Fruit fly (Drosophila melanogaster) whole organism, wandering third instar larva: ENCODE results near the gene mRpL49.

Experiments used
- Abd-B ChIP-seq: fragments of >200 bp; optimal IDR thresholded peaks from 2 replicates; lab custom pipeline; 2017; ENCODE audit warnings: missing biosample characterization, missing genetic modification characterization
- CG32264 ChIP-seq: fragments of 200-800 bp; sonication (Bioruptor generic); optimal IDR thresholded peaks from 2 replicates; lab custom pipeline; 2016; ENCODE audit warnings: missing biosample characterization, missing genetic modification characterization
- Dfd ChIP-seq: fragments of >200 bp; optimal IDR thresholded peaks from 2 replicates; lab custom pipeline; 2017; ENCODE audit warnings: missing biosample characterization, missing genetic modification characterization
- GATAd ChIP-seq: sonication (Bioruptor generic); optimal IDR thresholded peaks from 2 replicates; lab custom pipeline; 2016; ENCODE audit warnings: missing biosample characterization, missing genetic modification characterization
- Hnf4 ChIP-seq: fragments of 200-800 bp; sonication (Bioruptor generic); optimal IDR thresholded peaks from 2 replicates; lab custom pipeline; 2016; ENCODE audit warnings: missing biosample characterization, mild to moderate bottlenecking, missing genetic modification characterization
- Mio ChIP-seq: sonication (Bioruptor generic); optimal IDR thresholded peaks from 2 replicates; lab custom pipeline; 2016; ENCODE audit warnings: missing biosample characterization, missing genetic modification characterization
- Myc ChIP-seq: fragments of >200 bp; optimal IDR thresholded peaks from 2 replicates; lab custom pipeline; 2017
- N ChIP-seq: fragments of >200 bp; optimal IDR thresholded peaks from 2 replicates; lab custom pipeline; 2018; ENCODE audit warnings: missing biosample characterization, missing external identifiers, missing genetic modification characterization
- OdsH ChIP-seq: fragments of 200-800 bp; sonication (Bioruptor generic); optimal IDR thresholded peaks from 2 replicates; lab custom pipeline; 2016; ENCODE audit warnings: missing biosample characterization, mild to moderate bottlenecking, missing genetic modification characterization
- Rel ChIP-seq, 2 experiments: fragments of 200-800 bp; sonication (Bioruptor generic) in 1 of 2; optimal IDR thresholded peaks; 2 replicates in 1 of 2; 3 replicates in 1 of 2; lab custom pipeline; 2016 to 2019; ENCODE audit warnings: mild to moderate bottlenecking in 2 of 2, missing biosample characterization in 2 of 2, missing genetic modification characterization in 2 of 2, moderate library complexity in 1 of 2
- Sp1 ChIP-seq: fragments of 200-800 bp; sonication (Bioruptor generic); optimal IDR thresholded peaks from 3 replicates; lab custom pipeline; 2019; ENCODE audit warnings: missing biosample characterization, mild to moderate bottlenecking, missing genetic modification characterization, moderate library complexity
- brk ChIP-seq: fragments of 200-800 bp; sonication (Bioruptor generic); optimal IDR thresholded peaks from 2 replicates; lab custom pipeline; 2016; ENCODE audit warnings: missing biosample characterization, mild to moderate bottlenecking, missing genetic modification characterization
- dmrt93B ChIP-seq: fragments of 200-800 bp; sonication (Bioruptor generic); optimal IDR thresholded peaks from 2 replicates; lab custom pipeline; 2018; ENCODE audit warnings: missing biosample characterization, mild to moderate bottlenecking, missing genetic modification characterization
- dsf ChIP-seq: sonication (Bioruptor generic); optimal IDR thresholded peaks from 2 replicates; lab custom pipeline; 2016; ENCODE audit warnings: missing biosample characterization, missing genetic modification characterization, borderline replicate concordance
- ey ChIP-seq: fragments of 200-800 bp; sonication (Bioruptor generic); optimal IDR thresholded peaks from 2 replicates; lab custom pipeline; 2016; ENCODE audit warnings: missing biosample characterization, missing genetic modification characterization
- foxo ChIP-seq, 2 experiments: fragments of 200-800 bp; sonication (Bioruptor generic); optimal IDR thresholded peaks; 2 replicates in 1 of 2; 3 replicates in 1 of 2; lab custom pipeline; 2016 to 2017; ENCODE audit warnings: missing biosample characterization in 2 of 2, missing genetic modification characterization in 2 of 2
- h ChIP-seq: fragments of 200-800 bp; sonication (Bioruptor generic); optimal IDR thresholded peaks from 3 replicates; lab custom pipeline; 2016; ENCODE audit warnings: missing biosample characterization, mild to moderate bottlenecking, missing genetic modification characterization
- jim ChIP-seq: fragments of 175-275, 200-325 bp; sonication (Bioruptor generic); optimal IDR thresholded peaks from 2 replicates; lab custom pipeline; 2016; ENCODE audit warnings: missing biosample characterization, mild to moderate bottlenecking, missing genetic modification characterization
- pan ChIP-seq: fragments of >200 bp; optimal IDR thresholded peaks from 2 replicates; lab custom pipeline; 2017
- psq ChIP-seq: fragments of 200-800 bp; sonication (Bioruptor generic); optimal IDR thresholded peaks from 3 replicates; lab custom pipeline; 2017; ENCODE audit warnings: missing biosample characterization, mild to moderate bottlenecking, missing genetic modification characterization, moderate library complexity
- rgr ChIP-seq: fragments of 200-800 bp; sonication (Bioruptor generic); optimal IDR thresholded peaks from 3 replicates; lab custom pipeline; 2016; ENCODE audit warnings: missing biosample characterization, mild to moderate bottlenecking, missing genetic modification characterization
- sage ChIP-seq: fragments of 200-800 bp; sonication (Bioruptor generic); optimal IDR thresholded peaks from 2 replicates; lab custom pipeline; 2016; ENCODE audit warnings: missing biosample characterization, mild to moderate bottlenecking, missing genetic modification characterization
- usp ChIP-seq: fragments of >200 bp; optimal IDR thresholded peaks from 2 replicates; lab custom pipeline; 2017; ENCODE audit warnings: missing biosample characterization, missing genetic modification characterization
- woc ChIP-seq: sonication (Bioruptor generic); optimal IDR thresholded peaks from 2 replicates; lab custom pipeline; 2016; ENCODE audit warnings: missing biosample characterization, mild to moderate bottlenecking, missing genetic modification characterization

The mRpL49 gene

DNA sequence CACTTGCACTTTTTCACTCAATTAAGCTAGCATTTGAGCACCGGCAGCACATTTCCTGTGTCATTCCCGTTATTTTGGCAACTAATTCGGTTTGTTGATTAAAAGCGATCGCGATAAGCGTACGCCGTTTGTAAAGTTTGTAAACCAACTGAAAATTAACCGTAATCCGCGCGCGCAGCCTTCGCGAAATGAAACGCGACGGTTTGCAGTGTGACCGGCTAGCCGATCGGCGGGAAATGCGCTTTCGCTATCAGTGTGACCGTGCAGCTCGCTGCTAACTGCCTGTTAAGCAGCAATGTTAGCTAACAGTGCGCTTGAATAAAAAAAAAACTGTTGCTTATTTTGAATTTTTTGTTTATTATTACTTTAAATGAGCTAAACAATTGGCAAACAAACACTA lies 9.8 kb upstream of the mRpL49 start, which contains the start of gene Pde9:
TSS of gene Pde9 (minus strand) at position 178 of the 400 bp plus-strand sequence.
- TF ChIP-seq GATAd (GFP tag; lab: Kevin White, UChicago) (no peak), Rel (GFP tag; optimal IDR thresholded peaks at IDR 0.05; lab: Kevin White, UChicago) (no peak), Rel (tag; optimal IDR thresholded peaks at IDR 0.05; lab: Kevin White, UChicago) (peak; percentile 15), pan (lab: Kevin White, UChicago) (no peak), h (GFP tag; lab: Kevin White, UChicago) (peak; percentile 6)
- TF ChIP-seq, all 38 proteins: peak for 2

DNA sequence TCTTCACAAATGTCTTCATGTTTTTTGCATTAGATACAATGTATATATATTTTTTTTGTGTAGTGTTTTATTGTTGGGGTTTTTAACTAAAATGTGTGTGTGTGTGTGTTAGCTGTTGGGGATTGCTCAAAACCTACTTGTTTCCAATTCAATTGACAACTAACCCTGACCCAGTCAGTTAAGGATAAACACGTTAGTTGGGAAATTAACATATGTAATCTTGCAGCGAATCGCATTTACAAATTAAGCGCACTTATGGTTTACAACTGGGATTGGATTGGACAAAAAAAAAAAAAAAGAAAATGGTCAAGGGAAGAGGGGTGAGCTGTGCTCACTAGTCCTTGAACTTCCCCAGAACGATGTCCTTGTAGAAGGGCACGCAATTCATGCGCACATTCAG lies 8.3 kb upstream of the mRpL49 start, which contains the start of gene CG32650:
TSS of gene CG32650 (minus strand) at position 101 of the 400 bp plus-strand sequence.
- TF ChIP-seq Sp1 (GFP tag; lab: Kevin White, UChicago) (no peak), h (GFP tag; lab: Kevin White, UChicago) (no peak), rgr (GFP tag; lab: Kevin White, UChicago) (no peak), Abd-B (GFP tag; lab: Kevin White, UChicago) (no peak), usp (GFP tag; lab: Kevin White, UChicago) (no peak), ey (GFP tag; lab: Kevin White, UChicago) (no peak), psq (GFP tag; lab: Kevin White, UChicago) (no peak), Dfd (no peak), dmrt93B (GFP tag; lab: Kevin White, UChicago) (no peak), OdsH (GFP tag; lab: Kevin White, UChicago) (no peak)

DNA sequence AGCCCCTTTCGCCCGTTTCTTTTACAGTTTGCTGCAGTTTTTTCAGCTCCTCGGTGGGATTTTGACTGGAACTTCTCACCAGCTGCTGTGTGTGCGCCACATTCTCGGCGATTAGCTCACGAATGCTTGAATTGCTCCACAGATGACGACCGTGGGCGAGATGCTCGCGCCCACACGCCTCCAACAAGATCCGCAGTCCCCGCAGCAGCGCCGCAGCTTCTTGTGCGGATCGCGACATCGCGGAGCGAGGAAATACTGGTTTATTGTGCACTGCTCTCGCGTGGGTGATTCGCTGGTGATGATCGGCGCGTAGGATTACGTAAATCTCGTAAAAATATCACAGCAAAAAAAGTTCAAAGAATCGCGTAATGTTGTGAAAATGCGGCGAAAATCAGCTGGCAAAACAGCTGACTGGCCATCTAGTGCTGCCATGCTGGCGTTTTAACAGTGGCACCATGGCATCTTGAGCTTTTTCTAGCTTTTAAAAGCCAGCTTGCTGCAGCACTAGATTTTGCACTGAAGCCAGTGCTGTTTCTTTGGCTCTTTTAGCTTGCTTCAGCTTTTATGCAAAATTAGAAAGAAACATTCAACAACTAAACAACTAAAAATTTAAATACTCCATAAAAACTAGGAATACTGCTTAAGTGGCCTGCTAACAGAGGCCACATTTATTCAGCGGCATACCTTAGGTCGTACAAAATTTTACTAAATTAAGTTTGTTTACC lies 6.0 kb upstream of the mRpL49 start, which contains the start of gene Coq8:
TSS of gene Coq8 (minus strand) at position 397 of the 725 bp plus-strand sequence.
- TF ChIP-seq woc (GFP tag; lab: Kevin White, UChicago) (peak; percentile 87), Myc (peak; percentile 91), psq (GFP tag; lab: Kevin White, UChicago) (no peak), sage (GFP tag; lab: Kevin White, UChicago) (no peak), dsf (GFP tag; lab: Kevin White, UChicago) (no peak)

DNA sequence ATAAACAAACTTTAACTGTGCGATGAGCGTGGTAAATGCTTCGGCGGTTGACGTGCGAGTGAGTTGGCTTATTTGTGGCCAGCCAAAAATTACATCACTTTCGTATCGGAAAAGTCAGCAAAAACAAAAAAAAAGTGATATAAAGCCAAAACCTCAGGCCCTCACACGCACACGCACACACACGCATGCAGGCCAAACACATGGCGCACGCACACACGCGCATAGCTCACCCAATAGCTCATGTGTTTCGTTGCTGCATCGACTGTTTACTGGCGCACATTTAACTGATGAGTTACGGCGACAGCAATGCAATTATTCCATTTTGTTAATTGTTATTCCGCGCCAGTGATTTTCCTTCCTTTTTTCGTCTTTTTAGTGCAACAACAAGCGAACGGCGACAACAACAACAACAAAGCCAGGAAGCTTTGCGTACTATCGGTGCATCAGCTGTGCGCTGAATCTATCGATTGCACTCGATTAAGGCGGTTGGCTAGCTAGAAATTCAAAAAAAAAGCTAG lies 3.7 kb upstream of the mRpL49 start, which contains the start of gene Flad1:
TSS of gene Flad1 (minus strand) at position 418 of the 518 bp plus-strand sequence.
- TF ChIP-seq Mio (GFP tag; lab: Kevin White, UChicago) (no peak), Dfd (no peak), sage (GFP tag; lab: Kevin White, UChicago) (no peak), jim (no peak), N (no peak), brk (GFP tag; lab: Kevin White, UChicago) (no peak), Sp1 (GFP tag; lab: Kevin White, UChicago) (peak; percentile 28), CG32264 (GFP tag; lab: Kevin White, UChicago) (no peak), Hnf4 (no peak), Rel (GFP tag; optimal IDR thresholded peaks at IDR 0.05; lab: Kevin White, UChicago) (no peak), Rel (tag; optimal IDR thresholded peaks at IDR 0.05; lab: Kevin White, UChicago) (peak; percentile 3)

DNA sequence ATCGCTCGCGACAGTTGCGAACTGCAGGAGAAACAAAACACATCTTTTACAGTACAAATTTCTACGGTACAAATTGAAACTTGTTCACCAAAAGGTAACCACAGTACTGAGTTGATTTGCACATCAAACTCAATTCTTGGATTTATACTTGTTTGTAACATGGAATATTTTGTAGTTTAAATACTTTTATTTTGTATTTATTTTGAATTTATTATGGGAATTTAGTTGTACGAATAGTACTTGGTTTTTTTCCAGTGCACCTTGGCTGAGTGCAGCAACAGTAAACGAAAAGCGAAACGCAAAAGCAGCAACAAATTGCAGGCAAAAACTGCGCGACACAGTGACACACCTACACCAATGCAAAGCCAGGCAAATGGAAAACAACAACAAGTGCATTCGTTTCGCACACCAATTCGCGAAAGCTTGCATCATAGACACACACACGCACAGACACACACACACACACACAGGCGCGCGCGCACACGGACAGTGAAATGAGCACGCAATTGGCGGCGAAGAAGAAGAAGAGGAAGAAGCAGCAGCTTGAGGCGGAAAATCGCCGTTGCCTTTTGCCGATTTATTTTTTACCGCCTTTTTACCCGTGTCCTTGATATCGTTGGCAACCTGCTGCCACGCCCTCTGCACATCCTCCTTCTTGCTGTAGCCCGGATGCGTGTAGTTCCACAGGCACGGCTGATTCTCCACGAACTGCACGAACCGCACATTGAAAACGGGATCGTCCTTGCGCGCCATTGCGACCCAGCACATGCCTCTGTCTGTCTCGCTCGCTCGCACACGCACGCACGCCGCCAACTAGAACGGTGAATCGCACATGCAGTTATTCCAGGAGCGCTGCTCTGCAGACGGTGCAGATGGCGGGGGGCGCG lies 1.6 kb upstream of the mRpL49 start:
- TF ChIP-seq dsf (GFP tag; lab: Kevin White, UChicago) = no peak
- TF ChIP-seq foxo (GFP tag; optimal IDR thresholded peaks at IDR 0.05; lab: Kevin White, UChicago) = peak in 1 of 2 experiments; percentile 8
- no peak for TF ChIP-seq Sp1 (GFP tag; lab: Kevin White, UChicago)
- TF ChIP-seq h (GFP tag; lab: Kevin White, UChicago) = peak; percentile 7
